Fruit fly (Drosophila melanogaster) whole organism, adult: Measurements from ENCODE around the gene CG9727.
A peak's percentile ranks its signal among the peaks of the same experiment; 100 is the strongest.

Experiments
- CG11617 ChIP-seq: fragments of 200-800 bp; sonication (Bioruptor generic); optimal IDR thresholded peaks from 2 replicates; lab custom pipeline; 2017; ENCODE audit warnings: mild to moderate bottlenecking, missing biosample characterization, missing genetic modification reagents, missing genetic modification characterization
- CG12768 ChIP-seq: fragments of 200-800 bp; sonication (Bioruptor generic); optimal IDR thresholded peaks from 2 replicates; lab custom pipeline; 2017; ENCODE audit warnings: missing biosample characterization, missing genetic modification characterization, mild to moderate bottlenecking, moderate library complexity, missing genetic modification reagents
- CG14711 ChIP-seq: fragments of 200-800 bp; sonication (Bioruptor generic); optimal IDR thresholded peaks from 2 replicates; lab custom pipeline; 2018; ENCODE audit warnings: missing biosample characterization, mild to moderate bottlenecking, missing genetic modification characterization, moderate library complexity
- CG1620 ChIP-seq: fragments of 200-800 bp; sonication (Bioruptor generic); optimal IDR thresholded peaks from 2 replicates; lab custom pipeline; 2016; ENCODE audit warnings: missing biosample characterization, missing genetic modification characterization
- CG33017 ChIP-seq: fragments of 200-800 bp; sonication (Bioruptor generic); optimal IDR thresholded peaks from 2 replicates; lab custom pipeline; 2018; ENCODE audit warnings: missing biosample characterization, mild to moderate bottlenecking, missing genetic modification characterization, moderate library complexity
- CG5204 ChIP-seq: fragments of 200-800 bp; sonication (Bioruptor generic); optimal IDR thresholded peaks from 2 replicates; lab custom pipeline; 2016; ENCODE audit warnings: missing biosample characterization, missing genetic modification characterization
- CG7045 ChIP-seq: fragments of 200-800 bp; sonication (Bioruptor generic); optimal IDR thresholded peaks from 2 replicates; lab custom pipeline; 2017; ENCODE audit warnings: missing biosample characterization, mild to moderate bottlenecking, missing genetic modification characterization
- CG7101 ChIP-seq: fragments of 200-800 bp; sonication (Bioruptor generic); optimal IDR thresholded peaks from 2 replicates; lab custom pipeline; 2018; ENCODE audit warnings: missing biosample characterization, mild to moderate bottlenecking, missing genetic modification characterization, moderate library complexity
- Clk ChIP-seq: fragments of 200-800 bp; sonication (Bioruptor generic); optimal IDR thresholded peaks from 2 replicates; lab custom pipeline; 2017; ENCODE audit warnings: missing biosample characterization, missing genetic modification characterization
- Crg-1 ChIP-seq: fragments of 200-800 bp; sonication (Bioruptor generic); optimal IDR thresholded peaks from 2 replicates; lab custom pipeline; 2016; ENCODE audit warnings: missing biosample characterization, missing genetic modification characterization
- Hr96 ChIP-seq: fragments of 200-800 bp; sonication (Bioruptor generic); optimal IDR thresholded peaks from 2 replicates; lab custom pipeline; 2016; ENCODE audit warnings: missing biosample characterization, missing genetic modification characterization
- Mnt ChIP-seq: fragments of 200-800 bp; sonication (Bioruptor generic); optimal IDR thresholded peaks from 2 replicates; lab custom pipeline; 2016; ENCODE audit warnings: missing biosample characterization, mild to moderate bottlenecking, missing genetic modification characterization
- bab1 ChIP-seq: fragments of 200-800 bp; sonication (Bioruptor generic); optimal IDR thresholded peaks from 3 replicates; lab custom pipeline; 2019; ENCODE audit warnings: missing biosample characterization, mild to moderate bottlenecking, missing genetic modification characterization, moderate library complexity
- cic ChIP-seq: fragments of 200-800 bp; sonication (Bioruptor generic); optimal IDR thresholded peaks from 2 replicates; lab custom pipeline; 2017; ENCODE audit warnings: missing biosample characterization, mild to moderate bottlenecking, missing genetic modification characterization, moderate library complexity
- cnc ChIP-seq, 2 experiments: fragments of >200 bp; optimal IDR thresholded peaks; 2 replicates each; lab custom pipeline; 2017
- kay ChIP-seq: fragments of 200-800 bp; sonication (Bioruptor generic); peaks from one replicate; lab custom pipeline; 2016; ENCODE audit warnings: missing biosample characterization, missing genetic modification characterization, borderline replicate concordance
- ovo ChIP-seq: fragments of 200-800 bp; sonication (Bioruptor generic); optimal IDR thresholded peaks from 2 replicates; lab custom pipeline; 2016; ENCODE audit warnings: missing biosample characterization, missing genetic modification characterization
- pad ChIP-seq: fragments of 200-800 bp; sonication (Bioruptor generic); optimal IDR thresholded peaks from 3 replicates; lab custom pipeline; 2017; ENCODE audit warnings: missing biosample characterization, missing genetic modification characterization, mild to moderate bottlenecking, moderate library complexity, missing genetic modification reagents
- tj ChIP-seq: fragments of 200-800 bp; sonication (Bioruptor generic); optimal IDR thresholded peaks from 3 replicates; lab custom pipeline; 2017; ENCODE audit warnings: missing biosample characterization, mild to moderate bottlenecking, missing genetic modification characterization, moderate library complexity
- toe ChIP-seq: fragments of 200-800 bp; sonication (Bioruptor generic); optimal IDR thresholded peaks from 2 replicates; lab custom pipeline; 2016; ENCODE audit warnings: missing biosample characterization, missing genetic modification characterization

CG9727 gene

DNA sequence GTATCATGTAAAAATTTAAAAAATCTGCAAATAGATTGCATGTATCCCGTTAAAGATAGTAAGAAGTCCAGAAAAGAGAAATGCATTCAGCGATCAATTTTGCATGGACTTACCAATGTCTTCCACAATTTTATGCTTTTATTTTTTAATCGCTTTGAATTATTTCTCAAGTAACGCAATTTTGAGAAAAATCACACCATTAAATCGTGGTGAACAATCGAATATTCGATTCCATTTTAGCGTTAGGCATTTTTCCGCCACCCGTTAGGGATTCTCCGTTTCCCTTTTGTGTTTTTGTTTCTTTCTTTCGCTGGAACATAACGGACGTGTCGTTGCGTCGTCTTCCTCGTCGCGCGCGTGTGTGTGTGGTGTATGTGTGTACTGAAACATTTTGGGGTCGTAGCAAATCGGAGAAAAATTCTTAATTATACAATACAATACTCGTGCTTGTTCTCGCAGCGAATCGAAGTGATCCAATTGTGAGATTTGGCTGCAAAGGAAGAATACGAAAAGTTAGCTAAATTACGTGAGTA lies 49.8 kb downstream of the CG9727 start, which contains the start of gene gpp:
Gene gpp, plus strand, starts transcription at position 290 of the 533 bp plus-strand sequence.
- no peak for TF ChIP-seq Crg-1
- no peak for TF ChIP-seq tj (GFP tag; lab: Kevin White, UChicago)
- peak; percentile 61 for TF ChIP-seq Mnt
- TF ChIP-seq cic (GFP tag; lab: Kevin White, UChicago): peak; percentile 41
- TF ChIP-seq cnc (optimal IDR thresholded peaks at IDR 0.05; lab: Kevin White, UChicago): no peak
- TF ChIP-seq CG5204 (GFP tag; lab: Kevin White, UChicago): no peak
- peak; percentile 34 for TF ChIP-seq CG14711 (tag; lab: Kevin White, UChicago)
- TF ChIP-seq ovo: peak; percentile 67
- peak; percentile 58 for TF ChIP-seq bab1
- no peak for TF ChIP-seq Hr96 (GFP tag; lab: Kevin White, UChicago)
- peak; percentile 50 for TF ChIP-seq pad (GFP tag; lab: Kevin White, UChicago)
- peak; percentile 51 for TF ChIP-seq CG7101
- TF ChIP-seq Clk (GFP tag; lab: Kevin White, UChicago): no peak
- TF ChIP-seq CG33017 (tag; lab: Kevin White, UChicago): no peak
- TF ChIP-seq CG11617: no peak
- peak; percentile 43 for TF ChIP-seq CG1620 (GFP tag; lab: Kevin White, UChicago)
- peak; percentile 24 for TF ChIP-seq kay (GFP tag; lab: Kevin White, UChicago)
- no peak for TF ChIP-seq CG7045
- TF ChIP-seq CG12768 (GFP tag; lab: Kevin White, UChicago): no peak
- no peak for TF ChIP-seq toe (GFP tag; lab: Kevin White, UChicago)

DNA sequence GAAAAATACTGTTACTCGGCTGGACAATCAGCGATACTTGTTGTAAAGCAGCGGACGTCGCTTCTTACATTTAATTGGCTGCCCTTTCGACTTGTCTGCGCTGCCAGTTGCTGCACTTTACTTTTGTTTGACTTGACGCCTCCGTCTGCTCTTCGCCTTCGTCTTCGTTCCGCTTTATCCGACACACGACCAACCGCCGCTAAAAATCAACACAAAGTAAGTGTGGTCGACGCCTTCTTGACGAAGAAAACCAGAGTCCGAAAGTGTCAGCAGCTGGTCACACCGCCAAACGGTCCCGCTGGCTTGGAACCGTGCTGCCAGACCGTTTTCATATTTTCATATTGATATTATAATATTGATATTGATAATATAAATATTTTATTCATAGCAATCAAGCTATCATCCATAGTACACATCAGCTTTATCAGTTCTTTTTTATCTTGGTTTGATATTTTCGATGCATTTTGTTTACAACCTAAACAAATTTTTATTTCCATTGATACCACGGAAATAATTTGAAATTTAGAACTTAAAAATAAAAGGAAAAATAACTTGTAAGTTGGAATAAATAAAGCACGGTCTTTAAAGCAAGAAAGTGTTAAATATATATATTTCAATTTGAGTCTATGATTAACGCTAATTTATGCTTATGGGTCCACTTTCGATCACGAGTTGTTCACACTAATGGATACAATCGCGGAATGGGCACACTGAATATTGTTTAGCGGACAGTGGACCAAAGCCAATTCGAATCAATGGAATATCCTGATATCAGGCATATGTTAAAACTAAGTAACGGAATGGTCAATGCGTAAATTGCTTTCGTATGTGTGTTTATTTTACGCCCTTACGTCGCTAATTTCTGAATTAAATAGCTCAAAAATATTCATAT lies 50.6 kb downstream of the CG9727 start, which contains the start of gene Dmtn:
Gene Dmtn, minus strand, starts transcription at position 222 of the 892 bp plus-strand sequence.
- TF ChIP-seq CG33017 (tag; lab: Kevin White, UChicago): peak; percentile 42
- peak; percentile 54 for TF ChIP-seq Mnt
- peak; percentile 25 for TF ChIP-seq CG14711 (tag; lab: Kevin White, UChicago)
- peak; percentile 16 for TF ChIP-seq CG1620 (GFP tag; lab: Kevin White, UChicago)
- TF ChIP-seq cnc (optimal IDR thresholded peaks at IDR 0.05; lab: Kevin White, UChicago): no peak
- TF ChIP-seq CG7101: peak; percentile 54
- TF ChIP-seq bab1: peak; percentile 74
- peak; percentile 14 for TF ChIP-seq cic (GFP tag; lab: Kevin White, UChicago)
- TF ChIP-seq CG12768 (GFP tag; lab: Kevin White, UChicago): peak; percentile 27
- TF ChIP-seq ovo: peak; percentile 50
- TF ChIP-seq CG5204 (GFP tag; lab: Kevin White, UChicago): no peak
- TF ChIP-seq Clk (GFP tag; lab: Kevin White, UChicago): no peak
- peak; percentile 15 for TF ChIP-seq CG11617
- TF ChIP-seq kay (GFP tag; lab: Kevin White, UChicago): no peak
- TF ChIP-seq Hr96 (GFP tag; lab: Kevin White, UChicago): no peak
- TF ChIP-seq tj (GFP tag; lab: Kevin White, UChicago): peak; percentile 22
- peak; percentile 67 for TF ChIP-seq toe (GFP tag; lab: Kevin White, UChicago)

DNA sequence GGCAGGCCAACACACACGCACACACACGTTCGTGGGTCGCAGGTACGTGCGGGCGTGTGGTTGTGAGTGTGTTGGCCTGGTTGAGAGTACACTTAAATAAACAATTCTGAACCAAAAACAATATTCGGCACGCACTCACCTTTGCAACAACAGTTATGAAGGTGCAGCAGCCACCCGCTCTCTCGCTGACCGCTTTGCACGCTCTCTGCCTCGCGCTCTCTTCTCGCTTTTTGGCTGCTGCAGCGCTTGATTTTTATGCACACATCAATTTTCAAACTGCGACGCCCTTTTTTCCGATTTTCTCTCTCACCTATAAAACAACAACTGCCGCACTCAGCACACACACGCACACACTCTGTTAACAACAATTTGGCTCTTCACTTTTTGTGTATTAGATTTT lies 51.2 kb downstream of the CG9727 start:
- TF ChIP-seq cic (GFP tag; lab: Kevin White, UChicago) (no peak), kay (GFP tag; lab: Kevin White, UChicago) (no peak), bab1 (no peak), pad (GFP tag; lab: Kevin White, UChicago) (no peak), CG7045 (no peak), CG1620 (GFP tag; lab: Kevin White, UChicago) (no peak), CG11617 (no peak), CG7101 (no peak), Hr96 (GFP tag; lab: Kevin White, UChicago) (no peak)

DNA sequence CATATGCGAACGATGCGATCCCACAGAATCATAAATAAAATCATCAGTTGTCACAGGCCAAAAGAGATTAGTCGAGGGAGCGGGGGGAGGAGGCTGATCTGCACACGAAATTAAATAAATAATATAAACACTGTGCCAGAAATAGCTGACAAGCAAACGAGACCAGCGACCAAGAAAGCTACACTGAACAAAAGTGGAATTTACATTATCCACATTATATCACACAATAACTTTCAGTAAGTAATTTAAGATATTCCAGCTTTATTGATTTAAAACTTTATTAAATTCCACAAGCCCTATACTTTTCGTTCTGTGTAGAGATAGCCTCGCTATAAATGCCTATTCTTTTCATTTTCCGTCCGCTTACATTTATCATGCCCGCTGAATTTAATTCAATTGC lies 52.3 kb downstream of the CG9727 start:
- TF ChIP-seq kay (GFP tag; lab: Kevin White, UChicago): no peak
- no peak for TF ChIP-seq cnc (optimal IDR thresholded peaks at IDR 0.05; lab: Kevin White, UChicago)
- no peak for TF ChIP-seq Clk (GFP tag; lab: Kevin White, UChicago)
- TF ChIP-seq Crg-1: no peak
- no peak for TF ChIP-seq pad (GFP tag; lab: Kevin White, UChicago)
- no peak for TF ChIP-seq toe (GFP tag; lab: Kevin White, UChicago)
- peak; percentile 11 for TF ChIP-seq CG11617
- peak; percentile 54 for TF ChIP-seq bab1
- TF ChIP-seq Mnt: no peak
- peak; percentile 16 for TF ChIP-seq Hr96 (GFP tag; lab: Kevin White, UChicago)
- TF ChIP-seq CG7045: no peak
- TF ChIP-seq CG33017 (tag; lab: Kevin White, UChicago): peak; percentile 30
- peak; percentile 51 for TF ChIP-seq CG14711 (tag; lab: Kevin White, UChicago)
- no peak for TF ChIP-seq CG12768 (GFP tag; lab: Kevin White, UChicago)
- peak; percentile 38 for TF ChIP-seq CG7101
- TF ChIP-seq CG5204 (GFP tag; lab: Kevin White, UChicago): no peak
- TF ChIP-seq cic (GFP tag; lab: Kevin White, UChicago): no peak
- TF ChIP-seq tj (GFP tag; lab: Kevin White, UChicago): peak; percentile 41
- TF ChIP-seq ovo: no peak
- TF ChIP-seq CG1620 (GFP tag; lab: Kevin White, UChicago): peak; percentile 3

DNA sequence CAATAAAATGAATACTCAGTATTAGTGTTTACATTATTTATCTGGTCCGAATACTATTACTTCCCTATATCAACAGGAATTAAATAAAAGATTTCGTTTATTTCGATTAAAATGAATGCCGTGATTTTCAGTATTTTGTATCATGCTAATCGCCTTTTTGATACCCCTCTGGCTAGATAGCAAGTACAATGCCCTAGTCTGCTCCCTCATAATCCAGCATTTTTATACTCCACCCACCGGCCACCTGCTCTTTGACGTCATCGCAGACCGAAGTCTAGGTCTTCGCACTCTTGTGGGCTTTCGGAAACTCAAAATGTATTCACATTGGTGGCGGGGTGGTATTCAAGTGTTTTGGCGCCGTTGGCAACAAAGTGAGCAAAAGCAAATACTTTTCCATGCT lies 52.8 kb downstream of the CG9727 start:
- TF ChIP-seq Crg-1 (no peak), Mnt (no peak), CG14711 (tag; lab: Kevin White, UChicago) (no peak), cnc (optimal IDR thresholded peaks at IDR 0.05; lab: Kevin White, UChicago) (no peak), cic (GFP tag; lab: Kevin White, UChicago) (no peak), CG33017 (tag; lab: Kevin White, UChicago) (no peak), toe (GFP tag; lab: Kevin White, UChicago) (no peak), CG7101 (no peak), bab1 (no peak), CG11617 (no peak), Clk (GFP tag; lab: Kevin White, UChicago) (no peak), kay (GFP tag; lab: Kevin White, UChicago) (no peak)
